Worm (Caenorhabditis elegans) whole organism, L4 larva: ENCODE results near the gene F53A10.2.

Source experiments
- F26F4.8 ChIP-seq: fragments of 200-800 bp; sonication (Bioruptor generic); conservative IDR thresholded peaks from 2 replicates; pipeline ENCODE4 v1.3.6; 2022; ENCODE audit warnings: missing genetic modification characterization, missing compliant biosample characterization
- F37D6.2 ChIP-seq: sonication (generic microtip); optimal IDR thresholded peaks from 2 replicates; lab custom pipeline; 2016; ENCODE audit warnings: mild to moderate bottlenecking, missing genetic modification characterization, missing compliant biosample characterization
- T26A8.4 ChIP-seq: fragments of 200-800 bp; sonication (Bioruptor generic); IDR thresholded peaks from 2 replicates; pipeline ENCODE4 v1.3.6; 2022; ENCODE audit warnings: missing genetic modification characterization, missing compliant biosample characterization
- Y75B8A.6 ChIP-seq: fragments of 200-800 bp; sonication (Bioruptor generic); IDR thresholded peaks from 2 replicates; pipeline ENCODE4 v1.3.6; 2022; ENCODE audit warnings: missing genetic modification reagents, missing genetic modification characterization, missing compliant biosample characterization
- aha-1 ChIP-seq: fragments of 150-350 bp; peaks from one replicate; lab custom pipeline; 2014; ENCODE audit warnings: missing biosample characterization, missing genetic modification characterization
- ama-1 ChIP-seq: fragments of 150-350 bp; optimal IDR thresholded peaks from 2 replicates; lab custom pipeline; 2014; ENCODE audit warnings: inconsistent platforms, mixed read lengths
- arid-1 ChIP-seq: fragments of 200-800 bp; sonication (Bioruptor generic); conservative IDR thresholded peaks from 2 replicates; pipeline ENCODE4 v1.3.6; 2022; ENCODE audit warnings: missing genetic modification reagents, missing genetic modification characterization, missing compliant biosample characterization
- attf-4 ChIP-seq: sonication (generic microtip); optimal IDR thresholded peaks from 3 replicates; lab custom pipeline; 2017; ENCODE audit warnings: missing biosample characterization, missing genetic modification characterization
- cey-2 ChIP-seq: sonication (generic microtip); optimal IDR thresholded peaks from 3 replicates; lab custom pipeline; 2017; ENCODE audit warnings: missing genetic modification characterization, mild to moderate bottlenecking, missing compliant biosample characterization, antibody characterized with exemption, borderline replicate concordance; ENCODE audit not compliant: insufficient read depth
- daf-16 ChIP-seq, 3 experiments: sonication (generic microtip); optimal IDR thresholded peaks; 2 replicates each; lab custom pipeline; 2016 to 2017; ENCODE audit warnings: missing genetic modification characterization in 3 of 3, missing genetic modification reagents in 3 of 3, mild to moderate bottlenecking in 2 of 3, missing compliant biosample characterization in 2 of 3, missing biosample characterization in 1 of 3, moderate library complexity in 1 of 3
- daf-8 ChIP-seq: fragments of 200-800 bp; sonication (Bioruptor generic); IDR thresholded peaks from 2 replicates; pipeline ENCODE4 v1.3.6; 2022; ENCODE audit warnings: missing genetic modification characterization, missing compliant biosample characterization
- dmd-6 ChIP-seq: fragments of 200-800 bp; sonication (Bioruptor generic); IDR thresholded peaks from 2 replicates; pipeline ENCODE4 v1.3.6; 2022; ENCODE audit warnings: missing genetic modification reagents, missing genetic modification characterization, missing compliant biosample characterization
- dve-1 ChIP-seq: sonication (generic microtip); optimal IDR thresholded peaks from 2 replicates; lab custom pipeline; 2017; ENCODE audit warnings: antibody characterized with exemption, mild to moderate bottlenecking, missing genetic modification characterization, missing compliant biosample characterization; ENCODE audit not compliant: insufficient read depth
- egl-43 ChIP-seq: fragments of 200-800 bp; sonication (Bioruptor generic); IDR thresholded peaks from 2 replicates; pipeline ENCODE4 v1.3.6; 2022; ENCODE audit warnings: missing genetic modification reagents, missing genetic modification characterization, missing compliant biosample characterization
- hif-1 ChIP-seq, 2 experiments: sonication (generic microtip); optimal IDR thresholded peaks; 2 replicates each; lab custom pipeline; 2016 to 2017; ENCODE audit warnings: missing compliant biosample characterization in 2 of 2, missing genetic modification characterization in 2 of 2, missing genetic modification reagents in 2 of 2, missing genotype in 2 of 2, mild to moderate bottlenecking in 1 of 2
- hlh-11 ChIP-seq: fragments of 200-800 bp; sonication (Bioruptor generic); optimal IDR thresholded peaks from 2 replicates; lab custom pipeline; 2018; ENCODE audit warnings: mild to moderate bottlenecking, missing genetic modification characterization, missing compliant biosample characterization
- hlh-30 ChIP-seq: sonication (generic microtip); optimal IDR thresholded peaks from 2 replicates; lab custom pipeline; 2017; ENCODE audit warnings: antibody characterized with exemption, mild to moderate bottlenecking, missing genetic modification characterization, missing compliant biosample characterization; ENCODE audit not compliant: insufficient read depth
- hmg-1.1 ChIP-seq: fragments of 200-800 bp; sonication (Bioruptor generic); IDR thresholded peaks from 2 replicates; pipeline ENCODE4 v1.3.6; 2022; ENCODE audit warnings: missing genetic modification reagents, missing genetic modification characterization, missing compliant biosample characterization
- lin-1 ChIP-seq: fragments of 200-800 bp; sonication (Bioruptor generic); IDR thresholded peaks from 2 replicates; pipeline ENCODE4 v1.3.6; 2022; ENCODE audit warnings: missing genetic modification reagents, missing genetic modification characterization, missing compliant biosample characterization
- lin-13 ChIP-seq: fragments of 150-350 bp; optimal IDR thresholded peaks from 2 replicates; lab custom pipeline; 2014; ENCODE audit warnings: missing biosample characterization, missing genetic modification reagents, missing genetic modification characterization
- lin-15B ChIP-seq: fragments of 150-350 bp; sonication (generic microtip); optimal IDR thresholded peaks from 3 replicates; lab custom pipeline; 2014; ENCODE audit warnings: missing biosample characterization, missing genetic modification characterization
- lin-29 ChIP-seq: fragments of 200-800 bp; sonication (Bioruptor generic); IDR thresholded peaks from 2 replicates; pipeline ENCODE4 v1.3.6; 2022; ENCODE audit warnings: missing genetic modification reagents, missing genetic modification characterization, missing compliant biosample characterization
- lin-38 ChIP-seq: fragments of 200-800 bp; sonication (Bioruptor generic); IDR thresholded peaks from 2 replicates; pipeline ENCODE4 v1.3.6; 2022; ENCODE audit warnings: missing genetic modification reagents, missing genetic modification characterization, missing compliant biosample characterization
- lsy-2 ChIP-seq, 2 experiments: fragments of 150-350 bp in 1 of 2; sonication (generic microtip) in 1 of 2; optimal IDR thresholded peaks; 2 replicates each; lab custom pipeline; 2014 to 2017; ENCODE audit warnings: missing biosample characterization in 2 of 2, missing genetic modification characterization in 2 of 2
- madf-9 ChIP-seq: fragments of 200-800 bp; sonication (Bioruptor generic); conservative IDR thresholded peaks from 2 replicates; pipeline ENCODE4 v1.3.6; 2022; ENCODE audit warnings: missing genetic modification reagents, missing genetic modification characterization, missing compliant biosample characterization
- mdl-1 ChIP-seq, 2 experiments: fragments of 150-350 bp in 1 of 2; sonication (generic microtip) in 1 of 2; optimal IDR thresholded peaks; 2 replicates each; lab custom pipeline; 2014 to 2017; ENCODE audit warnings: missing biosample characterization in 2 of 2, missing genetic modification characterization in 2 of 2
- mep-1 ChIP-seq: fragments of 150-350 bp; sonication (generic microtip); optimal IDR thresholded peaks from 3 replicates; lab custom pipeline; 2014; ENCODE audit warnings: missing biosample characterization, missing genetic modification characterization
- mes-2 ChIP-seq: sonication (generic microtip); optimal IDR thresholded peaks from 2 replicates; lab custom pipeline; 2016; ENCODE audit warnings: missing genotype, mild to moderate bottlenecking, missing genetic modification characterization, missing compliant biosample characterization; ENCODE audit not compliant: poor library complexity, severe bottlenecking
- mxl-3 ChIP-seq: fragments of 200-800 bp; sonication (Bioruptor generic); optimal IDR thresholded peaks from 2 replicates; lab custom pipeline; 2018; ENCODE audit warnings: mild to moderate bottlenecking, missing genetic modification characterization, missing compliant biosample characterization
- nhr-102 ChIP-seq: sonication (generic microtip); optimal IDR thresholded peaks from 2 replicates; lab custom pipeline; 2016; ENCODE audit warnings: mild to moderate bottlenecking, missing genetic modification characterization, moderate library complexity, missing compliant biosample characterization
- nhr-11 ChIP-seq: fragments of 150-350 bp; optimal IDR thresholded peaks from 2 replicates; lab custom pipeline; 2014; ENCODE audit warnings: missing biosample characterization, missing genetic modification characterization
- nhr-28 ChIP-seq: fragments of 150-350 bp; optimal IDR thresholded peaks from 2 replicates; lab custom pipeline; 2014; ENCODE audit warnings: missing biosample characterization, missing genetic modification characterization
- nhr-41 ChIP-seq: fragments of 200-800 bp; sonication (Bioruptor generic); IDR thresholded peaks from 2 replicates; pipeline ENCODE4 v1.3.6; 2022; ENCODE audit warnings: missing genetic modification reagents, missing genetic modification characterization, missing compliant biosample characterization
- nhr-77 ChIP-seq: fragments of 150-350 bp; optimal IDR thresholded peaks from 2 replicates; lab custom pipeline; 2014; ENCODE audit warnings: missing biosample characterization, missing genetic modification characterization
- php-3 ChIP-seq: fragments of 200-800 bp; sonication (Bioruptor generic); IDR thresholded peaks from 2 replicates; pipeline ENCODE4 v1.3.6; 2022; ENCODE audit warnings: missing genetic modification reagents, missing genetic modification characterization, missing compliant biosample characterization
- pqm-1 ChIP-seq: sonication (generic microtip); optimal IDR thresholded peaks from 2 replicates; lab custom pipeline; 2017; ENCODE audit warnings: missing biosample characterization, missing genetic modification characterization
- rbr-2 ChIP-seq: sonication (generic microtip); optimal IDR thresholded peaks from 2 replicates; lab custom pipeline; 2016; ENCODE audit warnings: missing genotype, missing genetic modification characterization, missing compliant biosample characterization
- set-16 ChIP-seq: fragments of 200-800 bp; sonication (Bioruptor generic); IDR thresholded peaks from 2 replicates; pipeline ENCODE4 v1.3.6; 2022; ENCODE audit warnings: missing genetic modification reagents, missing genetic modification characterization, missing compliant biosample characterization
- snpc-1.2 ChIP-seq: fragments of 200-800 bp; sonication (Bioruptor generic); IDR thresholded peaks from 2 replicates; pipeline ENCODE4 v1.3.6; 2022; ENCODE audit warnings: missing genetic modification reagents, missing genetic modification characterization, missing compliant biosample characterization
- spr-1 ChIP-seq: sonication (generic microtip); optimal IDR thresholded peaks from 2 replicates; lab custom pipeline; 2016; ENCODE audit warnings: mild to moderate bottlenecking, missing genetic modification characterization, missing compliant biosample characterization
- tag-97 ChIP-seq: fragments of 200-800 bp; sonication (Bioruptor generic); IDR thresholded peaks from 2 replicates; pipeline ENCODE4 v1.3.6; 2022; ENCODE audit warnings: missing genetic modification characterization, missing compliant biosample characterization
- unc-62 ChIP-seq, 3 experiments: fragments of 150-350 bp in 1 of 3; sonication (generic microtip); optimal IDR thresholded peaks in 2 of 3; peaks in 1 of 3; 1 replicate in 1 of 3; 2 replicates in 2 of 3; lab custom pipeline; 2014 to 2017; ENCODE audit warnings: missing biosample characterization in 3 of 3, missing genetic modification characterization in 3 of 3, missing genetic modification reagents in 3 of 3, missing genotype in 1 of 3
- vab-7 ChIP-seq: fragments of 200-800 bp; sonication (Bioruptor generic); IDR thresholded peaks from 2 replicates; pipeline ENCODE4 v1.3.6; 2022; ENCODE audit warnings: missing genetic modification reagents, missing genetic modification characterization, missing compliant biosample characterization
- zip-11 ChIP-seq: fragments of 200-800 bp; sonication (Bioruptor generic); IDR thresholded peaks from 2 replicates; pipeline ENCODE4 v1.3.6; 2022; ENCODE audit warnings: missing genetic modification characterization, missing compliant biosample characterization
- ztf-11 ChIP-seq: fragments of 150-350 bp; optimal IDR thresholded peaks from 2 replicates; lab custom pipeline; 2014; ENCODE audit warnings: missing biosample characterization, missing genetic modification characterization

F53A10.2 gene

DNA sequence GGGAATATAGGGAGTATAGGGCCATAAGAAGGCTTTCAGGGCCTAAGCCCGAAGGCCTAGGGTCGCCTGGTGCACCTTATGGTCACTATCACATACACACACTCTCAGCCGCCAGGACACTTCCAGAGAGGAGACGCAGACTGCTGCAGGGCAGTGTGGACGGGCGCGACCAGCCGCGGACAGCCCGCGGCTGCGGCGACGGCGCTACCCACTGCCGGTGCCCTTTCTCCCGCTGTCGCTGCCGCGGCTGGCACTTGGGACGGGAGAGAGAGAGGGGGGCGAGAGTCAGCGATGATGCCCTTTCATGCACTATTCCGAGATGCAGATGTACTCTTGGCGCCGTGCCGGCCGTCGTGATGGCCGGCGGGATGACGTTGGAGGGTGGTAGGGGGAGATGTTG, 40.7 kb downstream of the F53A10.2 start (continued):
- TF ChIP-seq lsy-2 (tag; optimal IDR thresholded peaks at IDR 0.05; lab: Kevin White, UChicago) (no peak), lin-15B (no peak), egl-43 (GFP tag; lab: Robert Waterston, UW) (peak; percentile 89), nhr-41 (GFP tag; lab: Robert Waterston, UW) (peak; percentile 37; the same call in 1 of the 2 replicates), F37D6.2 (peak; percentile 58), Y75B8A.6 (GFP tag; lab: Robert Waterston, UW) (no peak), vab-7 (GFP tag; lab: Robert Waterston, UW) (peak; percentile 44; the same call in 1 of the 2 replicates), lin-29 (GFP tag; lab: Robert Waterston, UW) (peak; percentile 43; the same call in 1 of the 2 replicates), hif-1 (tag; optimal IDR thresholded peaks at IDR 0.05; lab: Kevin White, UChicago) (peak in 1 of 2 experiments; percentile 64), hlh-11 (peak; percentile 89), nhr-11 (tag; lab: Kevin White, UChicago) (no peak), unc-62 (GFP tag; optimal IDR thresholded peaks at IDR 0.05 in 1 of 2; lab: Kevin White, UChicago) (peak in 1 of 2 experiments; percentile 99), unc-62 (tag; optimal IDR thresholded peaks at IDR 0.05; lab: Kevin White, UChicago) (no peak), pqm-1 (no peak), php-3 (0 out of 2 replicates have a peak, but pooled peaks have one; percentile 20), dve-1 (tag; lab: Kevin White, UChicago) (peak; percentile 8), spr-1 (peak; percentile 39), hmg-1.1 (GFP tag; lab: Robert Waterston, UW) (peak; percentile 76), arid-1 (GFP tag; lab: Robert Waterston, UW) (peak; percentile 69), ama-1 (lab: Kevin White, UChicago) (no peak), lin-38 (GFP tag; lab: Robert Waterston, UW) (peak; percentile 22; the same call in 1 of the 2 replicates), dmd-6 (GFP tag; lab: Robert Waterston, UW) (peak; percentile 29; the same call in 1 of the 2 replicates), snpc-1.2 (GFP tag; lab: Robert Waterston, UW) (no peak), F26F4.8 (GFP tag; lab: Robert Waterston, UW) (no peak), mdl-1 (tag; optimal IDR thresholded peaks at IDR 0.05; lab: Kevin White, UChicago) (peak; percentile 55 to 72), nhr-102 (peak; percentile 53), mep-1 (tag; lab: Kevin White, UChicago) (peak; percentile 50)

DNA sequence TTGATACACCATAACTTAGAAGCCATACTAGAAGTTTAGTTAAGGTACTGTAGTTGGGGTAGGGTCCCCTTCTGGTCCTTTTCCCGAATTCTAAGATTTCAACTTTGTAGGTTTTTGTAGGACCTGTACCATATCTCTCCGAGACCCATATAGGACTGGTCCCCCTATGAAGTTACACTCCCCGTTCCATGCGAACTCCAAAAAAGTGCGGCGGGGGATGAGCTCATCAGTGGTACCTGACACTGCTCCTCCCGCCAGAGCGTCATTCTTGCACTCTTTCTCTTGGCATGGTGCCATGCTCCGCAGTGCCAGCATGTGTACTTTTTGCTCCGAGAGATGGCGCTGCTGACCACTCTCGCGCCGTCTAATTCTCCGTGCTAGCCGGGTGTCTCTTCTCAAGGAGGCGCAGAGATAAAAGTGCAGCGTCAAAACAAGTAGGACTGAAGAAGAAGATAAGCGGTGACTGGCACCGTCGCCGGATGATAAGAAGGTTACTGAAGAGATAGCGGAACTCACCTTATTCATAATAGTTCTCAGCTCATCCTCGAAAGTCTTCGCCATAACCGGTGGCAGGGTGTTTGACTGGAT, 42.4 kb downstream of the F53A10.2 start:
- TF ChIP-seq nhr-41 (GFP tag; lab: Robert Waterston, UW) (0 out of 2 replicates have a peak, but pooled peaks have one; percentile 18), vab-7 (GFP tag; lab: Robert Waterston, UW) (0 out of 2 replicates have a peak, but pooled peaks have one; percentile 17), F37D6.2 (peak; percentile 5), unc-62 (GFP tag; optimal IDR thresholded peaks at IDR 0.05 in 1 of 2; lab: Kevin White, UChicago) (peak in 1 of 2 experiments; percentile 1), unc-62 (tag; optimal IDR thresholded peaks at IDR 0.05; lab: Kevin White, UChicago) (no peak), mes-2 (tag; lab: Kevin White, UChicago) (peak; percentile 36), ztf-11 (tag; lab: Kevin White, UChicago) (no peak), rbr-2 (tag; lab: Kevin White, UChicago) (peak; percentile 26), hlh-11 (peak; percentile 88), daf-8 (GFP tag; lab: Robert Waterston, UW) (no peak), aha-1 (tag; lab: Kevin White, UChicago) (peak; percentile 92), nhr-102 (peak; percentile 34), hmg-1.1 (GFP tag; lab: Robert Waterston, UW) (peak; percentile 38; the same call in 1 of the 2 replicates), mxl-3 (GFP tag; lab: Kevin White, UChicago) (peak; percentile 51), dve-1 (tag; lab: Kevin White, UChicago) (peak; percentile 64), hlh-30 (peak; percentile 33), T26A8.4 (peak; percentile 22; the same call in 1 of the 2 replicates), cey-2 (no peak), mdl-1 (tag; optimal IDR thresholded peaks at IDR 0.05; lab: Kevin White, UChicago) (peak in 1 of 2 experiments; percentile 63), nhr-77 (tag; lab: Kevin White, UChicago) (peak; percentile 50), set-16 (GFP tag; lab: Robert Waterston, UW) (peak; percentile 77), nhr-28 (tag; lab: Kevin White, UChicago) (peak; percentile 52), zip-11 (GFP tag; lab: Robert Waterston, UW) (no peak), tag-97 (no peak), lin-1 (GFP tag; lab: Robert Waterston, UW) (no peak), madf-9 (GFP tag; lab: Robert Waterston, UW) (peak; percentile 28; the same call in 1 of the 2 replicates), lin-13 (GFP tag; lab: Kevin White, UChicago) (no peak), attf-4 (no peak), daf-16 (GFP tag; optimal IDR thresholded peaks at IDR 0.05; lab: Kevin White, UChicago) (peak in 1 of 2 experiments; percentile 46), daf-16 (tag; optimal IDR thresholded peaks at IDR 0.05; lab: Kevin White, UChicago) (peak; percentile 75)
